Fruit fly (Drosophila melanogaster): ENCODE results near the gene CG8003.

DNA sequence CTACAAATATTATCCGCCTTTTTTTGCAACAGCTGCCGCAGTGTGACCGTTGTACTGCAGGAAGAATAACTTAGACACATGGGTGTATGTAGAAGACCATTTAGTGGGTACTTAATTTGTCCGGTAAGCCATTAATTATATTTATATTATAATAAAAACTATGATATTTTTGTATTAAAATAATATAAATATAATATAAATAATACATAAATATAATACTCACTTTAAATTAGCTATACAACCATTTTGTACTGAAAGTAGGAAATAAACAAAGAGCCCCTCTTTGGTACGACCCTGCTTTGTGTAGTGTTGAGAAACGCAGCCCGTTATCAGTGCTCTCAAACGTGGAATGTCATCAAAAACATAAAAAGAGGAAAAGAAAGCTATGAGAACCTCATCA lies 23.5 kb upstream of the CG8003 start, which contains the start of gene Cnep1r2:
- TF ChIP-seq psq (optimal IDR thresholded peaks at IDR 0.05) (no peak), Sin3A (optimal IDR thresholded peaks at IDR 0.05) (no peak), insv (optimal IDR thresholded peaks at IDR 0.05) (no peak), ttk (optimal IDR thresholded peaks at IDR 0.05) (no peak)

All from Kc167 (cell line).